Worm (Caenorhabditis elegans): ENCODE results near the gene F56D6.18.
"Not testable (repeated sequence)": the region's sequence is repeated elsewhere in the genome, so short reads cannot be mapped to it uniquely, and the experiment has no call there.

F56D6.18 gene

ce11 chrIV:3911848-3912247 is at the start of gene F56D6.18:
Gene F56D6.18 (minus strand): TSS chrIV:3911948.
- not testable (repeated sequence) for TF ChIP-seq T22C8.4 (GFP tag; IDR thresholded peaks at IDR 0.05); med-1 (GFP tag; optimal IDR thresholded peaks at IDR 0.05; ENCODE audit: insufficient read depth); flt-1 (GFP tag; IDR thresholded peaks at IDR 0.05)

DNA sequence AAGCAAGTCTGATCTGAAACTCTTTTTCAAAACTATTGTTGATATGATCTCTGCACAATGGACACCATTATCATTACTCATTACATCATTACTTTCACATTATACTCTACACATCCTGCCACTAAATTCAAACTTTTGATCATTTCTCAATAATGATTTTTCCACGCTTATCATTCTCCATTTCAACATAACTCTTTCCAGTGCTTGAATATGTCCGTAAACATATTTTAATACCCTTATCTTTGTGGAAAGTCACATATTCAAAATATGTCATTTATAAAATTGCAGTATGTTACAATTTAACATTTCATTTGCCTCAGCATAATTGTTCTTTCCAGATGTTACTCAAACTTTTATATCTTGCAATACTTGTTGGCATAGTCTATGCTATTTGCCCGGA is 48.6 kb upstream of the F56D6.18 start, which contains the start of gene clec-75:
TSS of gene clec-75 (plus strand) at position 339 of the 400 bp plus-strand sequence.
- no peak for TF ChIP-seq ztf-23 (GFP tag; IDR thresholded peaks at IDR 0.05)
- TF ChIP-seq ref-1 (GFP tag; conservative IDR thresholded peaks at IDR 0.05), result no peak
- no peak for TF ChIP-seq med-1 (GFP tag; optimal IDR thresholded peaks at IDR 0.05; ENCODE audit: insufficient read depth)
- TF ChIP-seq cog-1 (tag; optimal IDR thresholded peaks at IDR 0.05), result no peak
- TF ChIP-seq ztf-29 (GFP tag; IDR thresholded peaks at IDR 0.05), result no peak
- no peak for TF ChIP-seq klf-2 (GFP tag; conservative IDR thresholded peaks at IDR 0.05)
- TF ChIP-seq tab-1 (GFP tag; IDR thresholded peaks at IDR 0.05), result no peak
- TF ChIP-seq T22C8.4 (GFP tag; IDR thresholded peaks at IDR 0.05), result no peak
- TF ChIP-seq flt-1 (GFP tag; IDR thresholded peaks at IDR 0.05), result no peak

DNA sequence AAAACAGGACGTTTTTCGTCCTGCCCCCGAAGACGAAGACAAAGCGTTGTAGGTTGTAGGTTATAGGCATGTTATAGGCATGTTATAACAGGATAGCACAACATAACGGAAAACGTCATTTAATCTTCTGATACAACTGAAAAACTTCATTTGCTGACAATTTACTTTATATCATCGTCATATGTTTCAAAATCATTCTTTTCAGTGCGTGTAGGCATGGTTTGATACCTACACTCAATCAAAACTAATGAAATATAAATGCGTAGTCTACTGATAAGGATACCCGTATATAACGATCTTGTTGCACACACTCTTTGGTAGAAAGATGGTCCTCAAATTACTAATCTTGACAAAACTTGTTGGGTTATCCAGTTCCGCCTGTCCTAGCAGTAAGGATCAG is 45.0 kb upstream of the F56D6.18 start, which contains the start of gene clec-74:
TSS of gene clec-74 (plus strand) at position 301 of the 400 bp plus-strand sequence.
- no peak for TF ChIP-seq ztf-23 (GFP tag; IDR thresholded peaks at IDR 0.05)
- no peak for TF ChIP-seq med-1 (GFP tag; optimal IDR thresholded peaks at IDR 0.05; ENCODE audit: insufficient read depth)
- TF ChIP-seq ztf-29 (GFP tag; IDR thresholded peaks at IDR 0.05), result no peak
- TF ChIP-seq flt-1 (GFP tag; IDR thresholded peaks at IDR 0.05), result no peak
- TF ChIP-seq tab-1 (GFP tag; IDR thresholded peaks at IDR 0.05), result no peak
- no peak for TF ChIP-seq cog-1 (tag; optimal IDR thresholded peaks at IDR 0.05)
- TF ChIP-seq T22C8.4 (GFP tag; IDR thresholded peaks at IDR 0.05), result no peak
- TF ChIP-seq ref-1 (GFP tag; conservative IDR thresholded peaks at IDR 0.05), result no peak
- no peak for TF ChIP-seq klf-2 (GFP tag; conservative IDR thresholded peaks at IDR 0.05)

DNA sequence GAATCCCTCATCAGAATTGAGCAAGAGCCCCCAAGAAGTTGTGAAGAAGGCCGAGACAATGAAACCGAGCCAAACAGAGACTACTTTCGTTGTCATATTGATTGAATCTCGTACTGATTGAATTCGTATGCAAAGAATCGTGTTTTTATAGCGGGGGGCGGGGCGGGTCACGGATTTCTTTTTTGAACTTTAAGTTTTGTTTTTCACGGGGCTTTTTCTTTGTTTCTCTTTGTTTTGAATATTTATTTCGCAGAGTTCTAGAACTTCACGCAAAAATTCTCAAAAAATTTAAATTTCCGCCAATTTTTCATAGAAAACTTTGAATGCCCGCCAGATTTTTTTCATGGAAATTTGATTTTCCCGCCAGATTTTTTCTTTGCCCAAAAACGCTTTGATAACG is 44.3 kb upstream of the F56D6.18 start, which contains the start of gene clec-73:
TSS of gene clec-73 (minus strand) at position 101 of the 400 bp plus-strand sequence.
- TF ChIP-seq ztf-29 (GFP tag; IDR thresholded peaks at IDR 0.05) (no peak), klf-2 (GFP tag; conservative IDR thresholded peaks at IDR 0.05) (no peak), med-1 (GFP tag; optimal IDR thresholded peaks at IDR 0.05; ENCODE audit: insufficient read depth) (no peak), flt-1 (GFP tag; IDR thresholded peaks at IDR 0.05) (no peak), tab-1 (GFP tag; IDR thresholded peaks at IDR 0.05) (no peak), ztf-23 (GFP tag; IDR thresholded peaks at IDR 0.05) (no peak), ref-1 (GFP tag; conservative IDR thresholded peaks at IDR 0.05) (no peak), T22C8.4 (GFP tag; IDR thresholded peaks at IDR 0.05) (no peak), cog-1 (tag; optimal IDR thresholded peaks at IDR 0.05) (no peak)

DNA sequence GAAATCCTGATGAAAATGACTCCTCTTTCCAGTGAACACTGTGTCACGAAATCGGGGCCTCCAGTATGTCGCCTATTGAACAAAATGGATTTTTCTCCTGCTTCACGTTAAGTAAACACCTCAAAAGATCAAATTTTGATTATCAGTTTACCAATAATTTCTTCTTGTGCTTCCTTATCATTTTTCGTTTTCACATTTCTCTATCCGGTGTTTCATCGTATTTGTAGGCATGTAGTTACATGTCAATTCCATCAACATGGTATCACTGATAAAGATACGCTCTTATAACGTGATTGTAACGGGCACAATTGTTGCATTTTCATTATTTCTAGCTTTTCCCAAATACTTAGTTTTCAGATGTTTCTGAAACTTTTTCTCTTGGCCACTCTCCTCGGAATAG is 32.7 kb upstream of the F56D6.18 start, which contains the start of gene clec-72:
TSS of gene clec-72 (plus strand) at position 358 of the 400 bp plus-strand sequence.
- TF ChIP-seq ref-1 (GFP tag; conservative IDR thresholded peaks at IDR 0.05) (no peak), klf-2 (GFP tag; conservative IDR thresholded peaks at IDR 0.05) (no peak), flt-1 (GFP tag; IDR thresholded peaks at IDR 0.05) (no peak), ztf-23 (GFP tag; IDR thresholded peaks at IDR 0.05) (no peak), cog-1 (tag; optimal IDR thresholded peaks at IDR 0.05) (no peak), ztf-29 (GFP tag; IDR thresholded peaks at IDR 0.05) (no peak), T22C8.4 (GFP tag; IDR thresholded peaks at IDR 0.05) (no peak), tab-1 (GFP tag; IDR thresholded peaks at IDR 0.05) (no peak), med-1 (GFP tag; optimal IDR thresholded peaks at IDR 0.05; ENCODE audit: insufficient read depth) (no peak)

DNA sequence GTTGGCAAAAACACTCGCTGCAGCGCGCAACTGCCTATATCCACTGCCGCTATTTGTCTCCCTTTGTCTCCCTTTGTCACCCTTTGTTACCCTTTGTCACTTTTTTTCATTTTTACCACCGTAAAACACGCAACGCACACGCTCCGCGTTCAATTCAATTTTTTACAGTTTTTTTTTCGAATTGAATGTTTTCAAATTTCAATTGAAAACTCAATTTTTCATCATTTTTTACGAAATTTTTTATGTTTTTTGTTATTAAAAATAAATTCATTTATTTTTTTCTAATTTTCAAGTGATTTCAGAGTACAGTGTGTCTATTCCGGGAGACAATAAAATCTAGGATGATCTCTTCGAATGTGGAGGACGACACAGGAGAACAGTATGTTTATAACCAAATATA is 31.3 kb upstream of the F56D6.18 start, which contains the start of gene Y46C8AL.11:
TSS of gene Y46C8AL.11 (plus strand) at position 301 of the 400 bp plus-strand sequence.
- TF ChIP-seq cog-1 (tag; optimal IDR thresholded peaks at IDR 0.05), result no peak
- no peak for TF ChIP-seq ztf-23 (GFP tag; IDR thresholded peaks at IDR 0.05)
- no peak for TF ChIP-seq ztf-29 (GFP tag; IDR thresholded peaks at IDR 0.05)
- TF ChIP-seq flt-1 (GFP tag; IDR thresholded peaks at IDR 0.05), result no peak
- no peak for TF ChIP-seq tab-1 (GFP tag; IDR thresholded peaks at IDR 0.05)
- TF ChIP-seq klf-2 (GFP tag; conservative IDR thresholded peaks at IDR 0.05), result no peak
- no peak for TF ChIP-seq T22C8.4 (GFP tag; IDR thresholded peaks at IDR 0.05)
- no peak for TF ChIP-seq med-1 (GFP tag; optimal IDR thresholded peaks at IDR 0.05; ENCODE audit: insufficient read depth)
- no peak for TF ChIP-seq ref-1 (GFP tag; conservative IDR thresholded peaks at IDR 0.05)

ce11 chrIV:3941658-3942328 is 30.0 kb upstream of the F56D6.18 start, which contains the start of gene clec-174:
Gene clec-174 (minus strand): TSS chrIV:3941708.
- TF ChIP-seq med-1 (GFP tag; optimal IDR thresholded peaks at IDR 0.05; ENCODE audit: insufficient read depth) (no peak), T22C8.4 (GFP tag; IDR thresholded peaks at IDR 0.05) (no peak), klf-2 (GFP tag; conservative IDR thresholded peaks at IDR 0.05) (no peak), tab-1 (GFP tag; IDR thresholded peaks at IDR 0.05) (no peak), flt-1 (GFP tag; IDR thresholded peaks at IDR 0.05) (no peak), ref-1 (GFP tag; conservative IDR thresholded peaks at IDR 0.05) (no peak)

DNA sequence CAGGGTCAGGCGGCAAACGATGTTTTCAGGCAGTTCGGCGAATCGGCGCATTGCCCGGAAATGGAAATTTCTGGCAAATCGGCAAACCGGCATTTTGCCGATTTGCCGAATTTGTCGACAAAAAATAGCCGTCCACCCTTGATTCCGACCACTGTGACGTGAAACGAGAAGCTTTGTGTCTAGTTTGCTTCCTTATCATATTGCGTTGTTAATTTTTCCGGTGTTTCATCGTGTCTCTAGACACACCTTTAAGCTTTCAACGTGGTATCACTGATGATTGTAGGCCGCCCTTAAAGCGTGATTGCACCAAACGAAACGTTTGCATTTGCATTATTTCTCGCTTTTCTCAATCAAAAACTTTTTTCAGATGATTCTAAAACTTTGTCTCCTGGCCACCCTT is 25.3 kb upstream of the F56D6.18 start, which contains the start of gene clec-71:
TSS of gene clec-71 (plus strand) at position 362 of the 400 bp plus-strand sequence.
- TF ChIP-seq med-1 (GFP tag; optimal IDR thresholded peaks at IDR 0.05; ENCODE audit: insufficient read depth), result no peak
- TF ChIP-seq ztf-23 (GFP tag; IDR thresholded peaks at IDR 0.05), result no peak
- TF ChIP-seq klf-2 (GFP tag; conservative IDR thresholded peaks at IDR 0.05), result no peak
- TF ChIP-seq ztf-29 (GFP tag; IDR thresholded peaks at IDR 0.05), result no peak
- no peak for TF ChIP-seq flt-1 (GFP tag; IDR thresholded peaks at IDR 0.05)
- TF ChIP-seq ref-1 (GFP tag; conservative IDR thresholded peaks at IDR 0.05), result no peak
- TF ChIP-seq tab-1 (GFP tag; IDR thresholded peaks at IDR 0.05), result no peak
- TF ChIP-seq T22C8.4 (GFP tag; IDR thresholded peaks at IDR 0.05), result no peak
- no peak for TF ChIP-seq cog-1 (tag; optimal IDR thresholded peaks at IDR 0.05)

- TF ChIP-seq cog-1 (tag; optimal IDR thresholded peaks at IDR 0.05); flt-1 (GFP tag; IDR thresholded peaks at IDR 0.05); ztf-23 (GFP tag; IDR thresholded peaks at IDR 0.05): not testable (repeated sequence)
Measured at ce11 chrIV:3932408-3932807, 20.7 kb upstream of the F56D6.18 start, which contains the start of gene clec-70. Gene clec-70 (plus strand): TSS chrIV:3932708.
